Fruit fly (Drosophila melanogaster): ENCODE data around the gene cDIP.
A peak's percentile ranks its signal among the peaks of the same experiment; 100 is the strongest.

DNA sequence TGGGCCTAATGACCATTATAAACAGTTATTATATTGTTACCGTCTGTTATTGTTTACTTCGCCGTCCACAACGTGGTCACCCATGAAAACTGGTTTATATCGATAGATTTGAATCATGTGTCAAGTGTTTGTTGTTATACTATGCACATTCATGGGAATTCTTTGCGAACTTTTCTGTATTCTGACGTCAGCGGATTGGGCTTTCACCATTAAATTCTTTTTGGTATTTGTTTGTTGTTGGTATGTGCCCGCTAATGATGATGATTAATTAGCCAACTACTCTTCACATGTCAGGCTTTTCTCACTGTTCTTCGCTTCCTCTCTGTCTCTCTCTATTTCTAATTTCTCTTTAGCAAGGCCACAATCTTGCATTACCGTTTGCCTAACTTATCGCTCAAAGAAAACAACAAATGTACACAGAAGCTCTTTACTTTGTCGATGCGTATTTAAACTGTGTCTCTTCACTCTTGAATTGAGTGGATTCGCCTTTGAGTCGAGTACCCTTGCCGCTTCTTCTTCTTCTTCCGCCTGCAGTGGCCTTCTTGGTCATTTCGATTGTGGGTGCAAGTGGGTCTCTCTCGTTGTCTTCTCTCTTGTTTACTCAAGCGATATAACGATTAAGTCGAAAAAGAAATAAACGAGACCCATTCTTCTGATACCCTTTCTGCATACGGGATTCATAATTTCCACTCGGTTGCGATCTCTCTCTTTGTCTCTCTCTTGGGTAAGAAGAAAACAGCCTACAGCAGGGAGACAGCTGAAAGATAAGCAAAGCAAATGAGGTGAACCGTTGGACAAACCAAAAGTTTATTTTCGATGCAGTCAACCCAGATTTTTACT lies 43.0 kb upstream of the cDIP start:
- TF ChIP-seq foxo (GFP tag; optimal IDR thresholded peaks at IDR 0.05) = no peak
- no peak for TF ChIP-seq N (GFP tag; optimal IDR thresholded peaks at IDR 0.05)
- TF ChIP-seq Hr78 (GFP tag; optimal IDR thresholded peaks at IDR 0.05) = no peak
- no peak for TF ChIP-seq jim (GFP tag; optimal IDR thresholded peaks at IDR 0.05)
- no peak for TF ChIP-seq h (GFP tag; optimal IDR thresholded peaks at IDR 0.05)
- TF ChIP-seq Dfd (GFP tag; optimal IDR thresholded peaks at IDR 0.05) = no peak
- TF ChIP-seq br (GFP tag; optimal IDR thresholded peaks at IDR 0.05) = no peak
- no peak for TF ChIP-seq dmrt93B (GFP tag; optimal IDR thresholded peaks at IDR 0.05)
- TF ChIP-seq OdsH (GFP tag; optimal IDR thresholded peaks at IDR 0.05) = no peak
- no peak for TF ChIP-seq Abd-B (GFP tag; optimal IDR thresholded peaks at IDR 0.05)
- peak; percentile 64 for TF ChIP-seq Dif (GFP tag; optimal IDR thresholded peaks at IDR 0.05; ENCODE audit: partially characterized antibody)
